Worm (Caenorhabditis elegans): ENCODE results near the gene D1053.3.

ce11 chrX:11718751-11719150, 18.2 kb downstream of the D1053.3 start:
- TF ChIP-seq ama-1 (optimal IDR thresholded peaks at IDR 0.05) = no peak
- TF ChIP-seq mdl-1 (tag; optimal IDR thresholded peaks at IDR 0.05) = no peak
- TF ChIP-seq elt-3 (tag; optimal IDR thresholded peaks at IDR 0.05) = no peak
- TF ChIP-seq R02D3.7 (tag; optimal IDR thresholded peaks at IDR 0.05) = no peak
- TF ChIP-seq snpc-4 (tag; optimal IDR thresholded peaks at IDR 0.05) = no peak
- no peak for TF ChIP-seq ceh-16 (tag; optimal IDR thresholded peaks at IDR 0.05)

Measured in whole organism, L3 larva.